Fruit fly (Drosophila melanogaster) whole organism, embryonic: Measurements from ENCODE around the gene CG43255.

Experiments
- Atf6 ChIP-seq: fragments of 200-800 bp; sonication (Bioruptor generic); IDR thresholded peaks from 2 replicates; pipeline ENCODE4 v1.3.6; 2022; ENCODE audit warnings: missing biosample characterization, missing genetic modification characterization
- CG11560 ChIP-seq: fragments of 200-800 bp; sonication (Bioruptor generic); IDR thresholded peaks from 3 replicates; pipeline ENCODE4 v1.3.6; 2022; ENCODE audit warnings: missing biosample characterization, missing genetic modification characterization
- CG13775 ChIP-seq: fragments of 200-800 bp; sonication (Bioruptor generic); optimal IDR thresholded peaks from 3 replicates; lab custom pipeline; 2017; ENCODE audit warnings: missing biosample characterization, mild to moderate bottlenecking, missing genetic modification characterization
- CG14050 ChIP-seq: fragments of 200-800 bp; sonication (Bioruptor generic); IDR thresholded peaks from 3 replicates; pipeline ENCODE4 v1.3.6; 2022; ENCODE audit warnings: missing biosample characterization, missing genetic modification characterization
- CG14667 ChIP-seq: fragments of 200-800 bp; sonication (Bioruptor generic); IDR thresholded peaks from 2 replicates; pipeline ENCODE4 v1.3.6; 2022; ENCODE audit warnings: missing biosample characterization, missing genetic modification characterization
- CG14965 ChIP-seq: fragments of 200-800 bp; sonication (Bioruptor generic); optimal IDR thresholded peaks from 2 replicates; lab custom pipeline; 2016; ENCODE audit warnings: missing biosample characterization, missing genetic modification characterization, borderline replicate concordance
- CG15011 ChIP-seq: fragments of 200-800 bp; sonication (Bioruptor generic); optimal IDR thresholded peaks from 3 replicates; lab custom pipeline; 2018; ENCODE audit warnings: missing biosample characterization, mild to moderate bottlenecking, missing genetic modification characterization
- CG15073 ChIP-seq: fragments of 200-800 bp; sonication (Bioruptor generic); optimal IDR thresholded peaks from 2 replicates; lab custom pipeline; 2016; ENCODE audit warnings: missing biosample characterization, missing genetic modification characterization
- CG15479 ChIP-seq: fragments of 200-800 bp; sonication (Bioruptor generic); optimal IDR thresholded peaks from 3 replicates; lab custom pipeline; 2019; ENCODE audit warnings: missing biosample characterization, mild to moderate bottlenecking, missing genetic modification characterization, moderate library complexity
- CG16863 ChIP-seq: fragments of 200-800 bp; sonication (Bioruptor generic); optimal IDR thresholded peaks from 3 replicates; lab custom pipeline; 2016; ENCODE audit warnings: missing biosample characterization, missing genetic modification characterization
- CG17186 ChIP-seq: fragments of 200-800 bp; sonication (Bioruptor generic); optimal IDR thresholded peaks from 3 replicates; lab custom pipeline; 2017; ENCODE audit warnings: missing biosample characterization, missing genetic modification reagents, missing genetic modification characterization
- CG17361 ChIP-seq: fragments of 200-800 bp; sonication (Bioruptor generic); IDR thresholded peaks from 3 replicates; pipeline ENCODE4 v1.3.6; 2022; ENCODE audit warnings: missing biosample characterization, missing genetic modification characterization
- CG17802 ChIP-seq: fragments of 200-800 bp; sonication (Bioruptor generic); optimal IDR thresholded peaks from 2 replicates; lab custom pipeline; 2018; ENCODE audit warnings: missing biosample characterization, mild to moderate bottlenecking, missing genetic modification characterization, moderate library complexity
- CG17912 ChIP-seq: fragments of 200-800 bp; sonication (Bioruptor generic); optimal IDR thresholded peaks from 2 replicates; lab custom pipeline; 2018; ENCODE audit warnings: missing biosample characterization, mild to moderate bottlenecking, missing genetic modification characterization
- CG32772 ChIP-seq: fragments of 200-800 bp; sonication (Bioruptor generic); IDR thresholded peaks from 2 replicates; pipeline ENCODE4 v1.3.6; 2022; ENCODE audit warnings: missing biosample characterization, missing genetic modification characterization
- CG33557 ChIP-seq: fragments of 200-800 bp; sonication (Bioruptor generic); optimal IDR thresholded peaks from 2 replicates; lab custom pipeline; 2019; ENCODE audit warnings: missing biosample characterization, mild to moderate bottlenecking, missing genetic modification characterization, moderate library complexity
- CG3726 ChIP-seq: fragments of 200-800 bp; sonication (Bioruptor generic); IDR thresholded peaks from 3 replicates; pipeline ENCODE4, ENCODE4 v1.3.6; 2022; ENCODE audit warnings: missing biosample characterization, missing genetic modification characterization
- CG3838 ChIP-seq: fragments of 200-800 bp; sonication (Bioruptor generic); optimal IDR thresholded peaks from 3 replicates; lab custom pipeline; 2016; ENCODE audit warnings: missing biosample characterization, missing genetic modification characterization
- CG4360 ChIP-seq: fragments of 200-800 bp; sonication (Bioruptor generic); IDR thresholded peaks from 2 replicates; pipeline ENCODE4 v1.3.6; 2022; ENCODE audit warnings: missing biosample characterization, missing genetic modification characterization
- CG6272 ChIP-seq: fragments of 200-800 bp; sonication (Bioruptor generic); IDR thresholded peaks from 2 replicates; pipeline ENCODE4 v1.3.6; 2022; ENCODE audit warnings: missing biosample characterization, missing genetic modification characterization
- CG7786 ChIP-seq: fragments of 200-800 bp; sonication (Bioruptor generic); optimal IDR thresholded peaks from 2 replicates; lab custom pipeline; 2016; ENCODE audit warnings: missing biosample characterization, missing genetic modification characterization
- CG7928 ChIP-seq: fragments of 200-800 bp; sonication (Bioruptor generic); optimal IDR thresholded peaks from 2 replicates; lab custom pipeline; 2017; ENCODE audit warnings: missing biosample characterization, mild to moderate bottlenecking, missing genetic modification characterization
- CG8359 ChIP-seq: fragments of 200-800 bp; sonication (Bioruptor generic); optimal IDR thresholded peaks from 2 replicates; lab custom pipeline; 2017; ENCODE audit warnings: missing biosample characterization, mild to moderate bottlenecking, missing genetic modification characterization, borderline replicate concordance
- CG9215 ChIP-seq: fragments of 200-800 bp; sonication (Bioruptor generic); IDR thresholded peaks from 2 replicates; pipeline ENCODE4 v1.3.6; 2022; ENCODE audit warnings: missing biosample characterization, missing genetic modification characterization
- CG9437 ChIP-seq: fragments of 200-800 bp; sonication (Bioruptor generic); optimal IDR thresholded peaks from 2 replicates; lab custom pipeline; 2018; ENCODE audit warnings: missing biosample characterization, mild to moderate bottlenecking, missing genetic modification characterization
- CG9609 ChIP-seq: fragments of 200-800 bp; sonication (Bioruptor generic); optimal IDR thresholded peaks from 3 replicates; lab custom pipeline; 2016; ENCODE audit warnings: missing biosample characterization, missing genetic modification characterization
- CTCF ChIP-seq: fragments of 200-800 bp; sonication (Bioruptor generic); optimal IDR thresholded peaks from 2 replicates; lab custom pipeline; 2017; ENCODE audit warnings: missing biosample characterization, mild to moderate bottlenecking, missing genetic modification characterization, moderate library complexity
- CrebB ChIP-seq: fragments of 200-800 bp; sonication (Bioruptor generic); optimal IDR thresholded peaks from 3 replicates; lab custom pipeline; 2018; ENCODE audit warnings: missing biosample characterization, mild to moderate bottlenecking, missing genetic modification characterization
- D ChIP-seq, 2 experiments: fragments of 200-800 bp in 1 of 2; fragments of >200 bp in 1 of 2; sonication (Bioruptor generic) in 1 of 2; optimal IDR thresholded peaks; 2 replicates in 1 of 2; 3 replicates in 1 of 2; lab custom pipeline; 2017; ENCODE audit warnings: mild to moderate bottlenecking in 1 of 2, missing biosample characterization in 1 of 2, missing genetic modification characterization in 1 of 2, missing genetic modification reagents in 1 of 2
- Dip3 ChIP-seq: fragments of 200-800 bp; sonication (Bioruptor generic); optimal IDR thresholded peaks from 3 replicates; lab custom pipeline; 2016; ENCODE audit warnings: missing biosample characterization, missing genetic modification characterization
- Hand ChIP-seq: fragments of 200-800 bp; sonication (Bioruptor generic); optimal IDR thresholded peaks from 2 replicates; lab custom pipeline; 2017; ENCODE audit warnings: mild to moderate bottlenecking, missing biosample characterization, missing genetic modification reagents, missing genetic modification characterization
- Meics ChIP-seq: fragments of 200-800 bp; sonication (Bioruptor generic); optimal IDR thresholded peaks from 2 replicates; lab custom pipeline; 2017; ENCODE audit warnings: missing biosample characterization, mild to moderate bottlenecking, missing genetic modification characterization
- Oli ChIP-seq: fragments of 200-800 bp; sonication (Bioruptor generic); optimal IDR thresholded peaks from 2 replicates; lab custom pipeline; 2018; ENCODE audit warnings: missing biosample characterization, mild to moderate bottlenecking, missing genetic modification characterization, moderate library complexity
- Ravus ChIP-seq: fragments of 200-800 bp; sonication (Bioruptor generic); IDR thresholded peaks from 2 replicates; pipeline ENCODE4 v1.3.6; 2022; ENCODE audit warnings: missing biosample characterization, missing genetic modification characterization
- Side ChIP-seq: fragments of 200-800 bp; sonication (Bioruptor generic); optimal IDR thresholded peaks from 2 replicates; lab custom pipeline; 2016; ENCODE audit warnings: missing biosample characterization, missing genetic modification characterization
- Xbp1 ChIP-seq: fragments of 200-800 bp; sonication (Bioruptor generic); optimal IDR thresholded peaks from 3 replicates; lab custom pipeline; 2016; ENCODE audit warnings: missing biosample characterization, mild to moderate bottlenecking, missing genetic modification characterization
- al ChIP-seq: fragments of 200-800 bp; sonication (Bioruptor generic); IDR thresholded peaks from 2 replicates; pipeline ENCODE4 v1.3.6; 2022; ENCODE audit warnings: missing biosample characterization, missing genetic modification characterization
- ato ChIP-seq: fragments of 200-800 bp; sonication (Bioruptor generic); IDR thresholded peaks from 2 replicates; pipeline ENCODE4 v1.3.6; 2022; ENCODE audit warnings: missing biosample characterization, missing genetic modification characterization; ENCODE audit not compliant: partially characterized antibody
- dmrt11E ChIP-seq: fragments of 200-800 bp; sonication (Bioruptor generic); optimal IDR thresholded peaks from 3 replicates; lab custom pipeline; 2018; ENCODE audit warnings: missing biosample characterization, mild to moderate bottlenecking, missing genetic modification characterization, moderate library complexity
- en ChIP-seq: fragments of 200-800 bp; sonication (Bioruptor generic); optimal IDR thresholded peaks from 2 replicates; lab custom pipeline; 2016; ENCODE audit warnings: missing biosample characterization, missing genetic modification characterization
- gt ChIP-seq: fragments of 200-800 bp; sonication (Bioruptor generic); IDR thresholded peaks from 2 replicates; pipeline ENCODE4 v1.3.6; 2022; ENCODE audit warnings: missing biosample characterization, missing genetic modification characterization
- ind ChIP-seq: fragments of 200-800 bp; sonication (Bioruptor generic); optimal IDR thresholded peaks from 3 replicates; lab custom pipeline; 2016; ENCODE audit warnings: missing biosample characterization, missing genetic modification characterization
- jing ChIP-seq: fragments of 200-800 bp; sonication (Bioruptor generic); optimal IDR thresholded peaks from 2 replicates; lab custom pipeline; 2018; ENCODE audit warnings: missing biosample characterization, mild to moderate bottlenecking, missing genetic modification characterization
- phol ChIP-seq: fragments of 200-800 bp; sonication (Bioruptor generic); optimal IDR thresholded peaks from 3 replicates; lab custom pipeline; 2018; ENCODE audit warnings: missing biosample characterization, mild to moderate bottlenecking, missing genetic modification characterization, moderate library complexity
- schlank ChIP-seq: fragments of 200-800 bp; sonication (Bioruptor generic); optimal IDR thresholded peaks from 2 replicates; lab custom pipeline; 2018; ENCODE audit warnings: missing biosample characterization, mild to moderate bottlenecking, missing genetic modification characterization
- tap ChIP-seq: fragments of 200-800 bp; optimal IDR thresholded peaks from 3 replicates; lab custom pipeline; 2019; ENCODE audit warnings: missing biosample characterization, mild to moderate bottlenecking, missing genetic modification characterization, moderate library complexity
- tll ChIP-seq, 2 experiments: fragments of 200-800 bp in 1 of 2; fragments of >200 bp in 1 of 2; sonication (Bioruptor generic) in 1 of 2; optimal IDR thresholded peaks; 2 replicates each; lab custom pipeline; 2017 to 2019; ENCODE audit warnings: missing biosample characterization in 2 of 2, missing genetic modification characterization in 2 of 2, mild to moderate bottlenecking in 1 of 2, moderate library complexity in 1 of 2
- vvl ChIP-seq: fragments of 200-800 bp; sonication (Bioruptor generic); IDR thresholded peaks from 2 replicates; pipeline ENCODE4 v1.3.6; 2022; ENCODE audit warnings: missing biosample characterization, missing genetic modification characterization

The CG43255 gene

DNA sequence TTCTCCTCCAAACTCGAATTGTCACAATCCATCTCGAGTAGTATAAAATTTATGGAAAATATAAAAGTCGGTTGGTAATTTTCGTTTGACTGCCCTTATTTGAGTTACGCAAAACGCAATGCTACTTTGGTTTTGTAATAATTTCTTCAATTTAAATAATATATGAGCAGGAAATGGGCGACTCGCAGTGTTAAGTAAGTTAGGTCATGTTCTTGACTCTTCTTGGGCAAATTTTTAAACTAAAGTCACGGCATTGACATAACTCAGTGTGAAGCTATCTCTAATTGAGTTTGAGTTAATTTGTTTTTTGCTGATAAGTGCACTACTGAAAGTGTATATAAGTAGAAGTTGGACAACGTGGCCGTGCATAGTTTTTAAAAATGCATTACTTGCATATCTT is at the start of gene CG43255, which contains the start of gene CG12661:
Gene CG43255, plus strand, starts transcription at position 374 of the 400 bp plus-strand sequence.
Gene CG12661, minus strand, starts transcription at position 101 of the 400 bp plus-strand sequence.
- no peak for TF ChIP-seq CG17912 (GFP tag; lab: Kevin White, UChicago)
- no peak for TF ChIP-seq CG14965 (GFP tag; lab: Kevin White, UChicago)
- no peak for TF ChIP-seq tap (tag; lab: Kevin White, UChicago)
- TF ChIP-seq CG6272 (GFP tag; lab: Robert Waterston, UW): no peak

DNA sequence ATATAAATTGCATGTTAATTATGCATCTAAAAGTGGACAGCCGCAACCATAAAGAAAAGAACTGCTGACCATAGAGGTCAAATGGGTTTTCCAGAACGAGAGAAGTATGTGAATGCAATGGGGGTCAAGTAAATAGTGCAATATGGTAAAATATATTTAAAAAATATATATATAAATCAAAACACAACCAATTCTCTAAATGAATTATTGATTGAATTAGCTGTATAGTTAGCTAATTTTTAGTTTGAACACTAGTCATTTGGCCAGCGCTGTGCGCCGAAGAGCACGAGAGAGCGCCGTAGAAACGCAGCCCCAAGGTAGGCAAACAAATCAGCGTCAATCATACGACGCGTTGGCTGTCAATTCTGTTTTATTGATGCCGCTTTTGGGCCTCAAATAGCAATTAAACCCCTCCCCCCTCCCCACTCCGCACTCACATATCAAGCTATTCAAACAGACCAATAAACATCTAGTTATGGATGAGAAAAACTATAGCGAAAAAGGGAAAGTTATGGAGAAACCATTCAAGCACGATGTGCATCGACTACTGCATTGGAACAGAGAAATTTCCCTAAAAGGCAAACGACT is 44.7 kb upstream of the CG43255 start:
- TF ChIP-seq CG33557 (GFP tag; lab: Kevin White, UChicago) (peak; percentile 70), ind (peak; percentile 72), Side (no peak), CG15479 (GFP tag; lab: Kevin White, UChicago) (no peak), Oli (peak; percentile 86), CG16863 (GFP tag; lab: Kevin White, UChicago) (no peak), CG17802 (tag; lab: Kevin White, UChicago) (peak; percentile 49), CG17186 (peak; percentile 25), vvl (GFP tag; lab: Robert Waterston, UW) (peak; percentile 95), CG15073 (no peak), Xbp1 (peak; percentile 79), CG3838 (no peak), CTCF (GFP tag; lab: Kevin White, UChicago) (peak; percentile 7), CG9609 (GFP tag; lab: Kevin White, UChicago) (no peak), CG9215 (GFP tag; lab: Robert Waterston, UW) (peak; percentile 68), schlank (tag; lab: Kevin White, UChicago) (peak; percentile 48), al (GFP tag; lab: Robert Waterston, UW) (peak; percentile 82), Hand (GFP tag; lab: Kevin White, UChicago) (peak; percentile 67), dmrt11E (tag; lab: Kevin White, UChicago) (peak; percentile 81), CG13775 (GFP tag; lab: Kevin White, UChicago) (peak; percentile 75), Dip3 (GFP tag; lab: Kevin White, UChicago) (no peak), CG4360 (peak; percentile 64), Atf6 (GFP tag; lab: Robert Waterston, UW) (peak; percentile 89), ato (no peak), tll (GFP tag; optimal IDR thresholded peaks at IDR 0.05; lab: Kevin White, UChicago) (no peak), CG14667 (GFP tag; lab: Robert Waterston, UW) (peak; percentile 82), CG7928 (GFP tag; lab: Kevin White, UChicago) (no peak), gt (GFP tag; lab: Robert Waterston, UW) (peak; percentile 52; the same call in 1 of the 2 replicates), CG17361 (GFP tag; lab: Robert Waterston, UW) (peak; percentile 86), Meics (GFP tag; lab: Kevin White, UChicago) (peak; percentile 78), en (GFP tag; lab: Kevin White, UChicago) (no peak), D (optimal IDR thresholded peaks at IDR 0.05; lab: Kevin White, UChicago) (no peak), D (GFP tag; optimal IDR thresholded peaks at IDR 0.05; lab: Kevin White, UChicago) (peak; percentile 82), CrebB (tag; lab: Kevin White, UChicago) (peak; percentile 83), CG3726 (GFP tag; lab: Robert Waterston, UW) (peak; percentile 81), Ravus (GFP tag; lab: Robert Waterston, UW) (peak; percentile 68), CG9437 (GFP tag; lab: Kevin White, UChicago) (peak; percentile 67), phol (peak; percentile 82), CG11560 (tag; lab: Robert Waterston, UW) (peak; percentile 67), CG32772 (GFP tag; lab: Robert Waterston, UW) (peak; percentile 86), jing (GFP tag; lab: Kevin White, UChicago) (peak; percentile 53), CG7786 (GFP tag; lab: Kevin White, UChicago) (no peak), CG8359 (peak; percentile 73), CG14050 (peak; percentile 84), CG15011 (GFP tag; lab: Kevin White, UChicago) (peak; percentile 58)
